Fruit fly (Drosophila melanogaster): Measurements from ENCODE around the gene mil.

dm6 chr3R:27931461-27931860, 19.2 kb downstream of the mil start:
- TF ChIP-seq Sin3A (optimal IDR thresholded peaks at IDR 0.05) (no peak), ttk (optimal IDR thresholded peaks at IDR 0.05) (no peak), h (optimal IDR thresholded peaks at IDR 0.05) (no peak), insv (optimal IDR thresholded peaks at IDR 0.05) (no peak), Myc (optimal IDR thresholded peaks at IDR 0.05) (no peak)
